Worm (Caenorhabditis elegans) whole organism, early embryonic: ENCODE data around the gene B0252.1.

Experiments used
- B0310.2 ChIP-seq: sonication (generic microtip); optimal IDR thresholded peaks from 2 replicates; lab custom pipeline; 2016; ENCODE audit warnings: mild to moderate bottlenecking, missing genetic modification characterization, missing compliant biosample characterization
- F13C5.2 ChIP-seq: sonication (generic microtip); optimal IDR thresholded peaks from 2 replicates; lab custom pipeline; 2017; ENCODE audit warnings: mild to moderate bottlenecking, missing genetic modification characterization, inconsistent platforms, missing compliant biosample characterization
- aly-1 ChIP-seq: sonication (generic microtip); optimal IDR thresholded peaks from 2 replicates; lab custom pipeline; 2016; ENCODE audit warnings: missing genetic modification characterization, missing compliant biosample characterization
- ama-1 ChIP-seq: fragments of 150-350 bp; optimal IDR thresholded peaks from 2 replicates; lab custom pipeline; 2014
- ceh-13 ChIP-seq: fragments of 200-800 bp; sonication (Bioruptor generic); optimal IDR thresholded peaks from 2 replicates; lab custom pipeline; 2018; ENCODE audit warnings: mild to moderate bottlenecking, missing genetic modification characterization, missing compliant biosample characterization
- ceh-36 ChIP-seq: sonication (generic microtip); optimal IDR thresholded peaks from 2 replicates; lab custom pipeline; 2016; ENCODE audit warnings: missing genetic modification characterization, inconsistent platforms, missing compliant biosample characterization
- hmbx-1 ChIP-seq: sonication (generic microtip); optimal IDR thresholded peaks from 2 replicates; lab custom pipeline; 2016; ENCODE audit warnings: mild to moderate bottlenecking, missing genetic modification characterization, missing compliant biosample characterization
- hnd-1 ChIP-seq: sonication (generic microtip); optimal IDR thresholded peaks from 2 replicates; lab custom pipeline; 2016; ENCODE audit warnings: missing genetic modification characterization, missing compliant biosample characterization
- pes-1 ChIP-seq: fragments of 200-800 bp; sonication (Bioruptor generic); IDR thresholded peaks from 2 replicates; pipeline ENCODE4 v1.3.6; 2022; ENCODE audit warnings: missing genetic modification reagents, missing genetic modification characterization, missing compliant biosample characterization
- scrt-1 ChIP-seq: fragments of 200-800 bp; sonication (Bioruptor generic); IDR thresholded peaks from 2 replicates; pipeline ENCODE4 v1.3.6; 2022; ENCODE audit warnings: missing genetic modification characterization, missing compliant biosample characterization
- tbx-11 ChIP-seq: fragments of 200-800 bp; sonication (Bioruptor generic); IDR thresholded peaks from 2 replicates; pipeline ENCODE4 v1.3.6; 2022; ENCODE audit warnings: missing genetic modification characterization, missing compliant biosample characterization
- tbx-37 ChIP-seq: fragments of 200-800 bp; sonication (Bioruptor generic); conservative IDR thresholded peaks from 2 replicates; pipeline ENCODE4 v1.3.6; 2022; ENCODE audit warnings: missing genetic modification reagents, missing genetic modification characterization, missing compliant biosample characterization
- tra-4 ChIP-seq: sonication (generic microtip); optimal IDR thresholded peaks from 2 replicates; lab custom pipeline; 2017; ENCODE audit warnings: missing genetic modification characterization, missing compliant biosample characterization

DNA sequence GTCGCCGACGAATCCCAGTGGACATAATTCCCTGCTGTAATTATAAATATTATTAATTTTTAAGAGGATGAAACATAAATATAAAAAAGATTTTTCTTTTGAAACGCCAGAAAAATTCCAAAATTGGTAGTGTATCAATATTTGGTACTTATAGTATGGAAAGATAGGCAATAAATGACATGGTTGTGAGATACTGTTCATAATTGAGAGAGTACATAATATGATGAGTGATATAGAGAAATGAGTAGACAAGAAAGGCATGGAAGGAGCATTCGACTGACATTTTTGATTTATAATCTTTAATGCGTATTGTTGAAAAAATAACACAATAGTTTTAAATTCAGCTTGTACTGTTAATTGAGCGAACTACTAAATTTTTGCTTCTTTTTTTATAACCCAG, 22.0 kb upstream of the B0252.1 start, which contains the start of gene C44B7.11:
- TF ChIP-seq ama-1 (lab: Kevin White, UChicago) (no peak), tra-4 (no peak), hnd-1 (tag; lab: Kevin White, UChicago) (no peak), F13C5.2 (no peak), scrt-1 (no peak), tbx-37 (no peak), tbx-11 (GFP tag; lab: Robert Waterston, UW) (no peak), ceh-36 (tag; lab: Kevin White, UChicago) (no peak), hmbx-1 (tag; lab: Kevin White, UChicago) (no peak), pes-1 (GFP tag; lab: Robert Waterston, UW) (no peak), ceh-13 (GFP tag; lab: Kevin White, UChicago) (no peak), aly-1 (tag; lab: Kevin White, UChicago) (no peak), B0310.2 (tag; lab: Kevin White, UChicago) (no peak)
